Worm (Caenorhabditis elegans): ENCODE measurements around the gene npr-24.
A peak's percentile ranks its signal among the peaks of the same experiment; 100 is the strongest.

The npr-24 gene

DNA sequence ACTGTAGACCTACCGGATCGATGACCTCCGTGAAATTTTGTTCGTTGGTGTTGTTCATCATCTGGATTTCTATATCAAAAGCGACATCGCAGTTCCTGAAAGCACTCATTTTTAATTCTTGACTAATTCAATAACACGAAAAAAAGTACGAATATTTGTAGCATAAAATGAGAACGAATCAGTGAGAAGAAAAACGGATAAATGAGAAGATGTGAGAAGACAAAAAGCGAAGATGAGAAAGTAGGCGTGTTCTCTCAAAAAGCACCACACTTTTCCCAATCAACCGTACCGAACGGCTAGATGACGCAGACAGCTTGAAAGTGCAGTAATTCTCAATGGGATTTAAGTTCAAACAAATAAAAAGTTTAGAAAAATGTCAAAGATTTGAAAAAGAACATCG, at the start of gene npr-24:
npr-24 (minus strand) TSS at position 101 of the 400 bp plus-strand sequence.
- TF ChIP-seq F26F4.8 (GFP tag; conservative IDR thresholded peaks at IDR 0.05) (no peak), D1046.2 (GFP tag; IDR thresholded peaks at IDR 0.05) (no peak), jun-1 (tag; optimal IDR thresholded peaks at IDR 0.05) (no peak), tag-97 (GFP tag; IDR thresholded peaks at IDR 0.05) (no peak), nhr-11 (tag; optimal IDR thresholded peaks at IDR 0.05) (no peak), lin-1 (GFP tag; IDR thresholded peaks at IDR 0.05) (no peak), lin-38 (GFP tag; IDR thresholded peaks at IDR 0.05) (no peak), spr-3 (GFP tag; optimal IDR thresholded peaks at IDR 0.05) (no peak), ama-1 (optimal IDR thresholded peaks at IDR 0.05) (no peak), dmd-8 (GFP tag; IDR thresholded peaks at IDR 0.05) (no peak), ctbp-1 (GFP tag; IDR thresholded peaks at IDR 0.05) (no peak)

DNA sequence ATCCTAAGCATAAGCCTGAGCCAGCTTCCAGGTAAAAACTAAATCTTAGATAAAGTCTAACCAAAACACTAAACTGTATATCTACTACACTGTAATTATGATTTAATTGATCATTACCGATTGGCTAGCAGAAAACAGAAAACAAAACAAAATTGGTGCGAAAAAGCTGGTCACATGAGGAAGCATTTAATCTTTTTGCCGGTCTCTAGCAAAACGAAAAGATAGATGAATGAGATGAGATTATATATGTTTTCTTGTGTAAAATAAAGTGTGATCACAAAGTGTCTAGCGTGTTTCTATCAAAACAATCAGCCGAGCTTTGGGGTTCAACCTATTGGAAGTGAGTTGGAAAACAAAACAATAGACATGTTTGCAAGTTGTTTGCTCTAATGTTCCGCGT, 48.2 kb upstream of the npr-24 start:
- TF ChIP-seq daf-16 (GFP tag; optimal IDR thresholded peaks at IDR 0.05) = peak in 1 of 2 experiments; percentile 20
- no peak for TF ChIP-seq daf-16 (tag; optimal IDR thresholded peaks at IDR 0.05)
- no peak for TF ChIP-seq nhr-102 (tag; optimal IDR thresholded peaks at IDR 0.05)
- TF ChIP-seq hlh-30 (tag; optimal IDR thresholded peaks at IDR 0.05; ENCODE audit: insufficient read depth) = peak; percentile 54
- TF ChIP-seq F49E8.2 (tag; optimal IDR thresholded peaks at IDR 0.05; ENCODE audit: borderline replicate concordance) = no peak

DNA sequence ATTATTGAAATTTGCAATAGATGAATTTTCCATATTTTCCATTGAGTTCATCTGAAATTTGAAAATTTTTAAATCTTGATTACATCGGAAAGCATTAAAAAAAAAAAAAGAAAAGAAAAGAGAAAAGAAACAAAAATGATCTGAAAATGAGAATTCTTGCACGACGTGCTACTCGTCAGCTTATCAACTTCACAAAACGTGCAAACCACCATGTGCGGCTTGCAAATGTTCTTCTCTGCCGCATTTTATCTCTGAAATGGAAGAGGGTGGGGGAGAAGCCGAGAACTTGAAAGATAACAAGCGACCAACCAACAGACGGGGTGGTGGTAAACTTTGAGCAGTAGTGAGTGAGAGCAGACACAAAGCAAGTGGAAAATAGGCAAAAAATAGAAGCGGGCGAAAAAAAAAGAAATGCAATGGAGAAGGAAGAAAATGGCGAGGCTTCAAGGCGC, 47.4 kb upstream of the npr-24 start, which contains the start of gene F31A3.3:
F31A3.3 (minus strand) TSS at position 51 of the 452 bp plus-strand sequence.
- TF ChIP-seq sdz-12 (GFP tag; optimal IDR thresholded peaks at IDR 0.05) (no peak), D1046.2 (GFP tag; IDR thresholded peaks at IDR 0.05) (no peak), ztf-7 (tag; optimal IDR thresholded peaks at IDR 0.05) (no peak), mxl-3 (GFP tag; optimal IDR thresholded peaks at IDR 0.05) (peak; percentile 51), nhr-102 (tag; optimal IDR thresholded peaks at IDR 0.05) (no peak), ceh-32 (tag; optimal IDR thresholded peaks at IDR 0.05; ENCODE audit: poor library complexity) (no peak), pqm-1 (tag; optimal IDR thresholded peaks at IDR 0.05) (peak; percentile 51), dmd-6 (GFP tag; IDR thresholded peaks at IDR 0.05) (peak; percentile 83), aha-1 (tag) (peak; percentile 6), daf-12 (tag; optimal IDR thresholded peaks at IDR 0.05) (no peak), nhr-237 (tag; optimal IDR thresholded peaks at IDR 0.05) (no peak), daf-16 (GFP tag; optimal IDR thresholded peaks at IDR 0.05) (no peak), daf-16 (tag; optimal IDR thresholded peaks at IDR 0.05) (no peak), nhr-28 (tag; optimal IDR thresholded peaks at IDR 0.05) (peak; percentile 54), madf-5 (GFP tag; IDR thresholded peaks at IDR 0.05) (no peak), lin-29 (GFP tag; IDR thresholded peaks at IDR 0.05) (no peak), madf-9 (GFP tag; conservative IDR thresholded peaks at IDR 0.05) (no peak), F44E2.7 (GFP tag; IDR thresholded peaks at IDR 0.05) (no peak), attf-4 (tag; optimal IDR thresholded peaks at IDR 0.05) (no peak), pha-4 (GFP tag; IDR thresholded peaks at IDR 0.05) (no peak), pha-4 (tag; optimal IDR thresholded peaks at IDR 0.05) (no peak), unc-130 (GFP tag; optimal IDR thresholded peaks at IDR 0.05) (no peak), hif-1 (tag; optimal IDR thresholded peaks at IDR 0.05) (no peak), mdl-1 (tag; optimal IDR thresholded peaks at IDR 0.05) (peak in 1 of 2 experiments; percentile 46), ZK337.2 (GFP tag; IDR thresholded peaks at IDR 0.05) (no peak), set-16 (GFP tag; IDR thresholded peaks at IDR 0.05) (no peak), nhr-11 (tag; optimal IDR thresholded peaks at IDR 0.05) (no peak), nhr-42 (GFP tag; IDR thresholded peaks at IDR 0.05) (no peak), hlh-11 (tag; optimal IDR thresholded peaks at IDR 0.05) (peak; percentile 36), zfp-3 (GFP tag; conservative IDR thresholded peaks at IDR 0.05) (no peak), daf-19 (GFP tag; conservative IDR thresholded peaks at IDR 0.05) (no peak), mep-1 (tag; optimal IDR thresholded peaks at IDR 0.05) (no peak), dve-1 (tag; optimal IDR thresholded peaks at IDR 0.05; ENCODE audit: insufficient read depth) (no peak), jun-1 (tag; optimal IDR thresholded peaks at IDR 0.05) (no peak), saeg-2 (GFP tag; IDR thresholded peaks at IDR 0.05) (0 out of 2 replicates have a peak, but pooled peaks have one; percentile 27), fkh-10 (GFP tag; optimal IDR thresholded peaks at IDR 0.05) (no peak), lin-39 (tag; optimal IDR thresholded peaks at IDR 0.05) (no peak), unc-39 (tag; optimal IDR thresholded peaks at IDR 0.05) (no peak), lin-15B (tag; optimal IDR thresholded peaks at IDR 0.05) (no peak)

Data from whole organism, L4 larva.